Fruit fly (Drosophila melanogaster): ENCODE results near the gene Samuel.

Gene Samuel

dm6 chr2L:11086357-11086924 is 19.6 kb upstream of the Samuel start, which contains the start of gene CG16854 (continued):
- TF ChIP-seq pzg (GFP tag; optimal IDR thresholded peaks at IDR 0.05): peak; percentile 27

dm6 chr2L:11085129-11085528 is 18.3 kb upstream of the Samuel start, which contains the start of gene AstCC:
Gene AstCC (minus strand): TSS chr2L:11085229.
- TF ChIP-seq CG7963 (GFP tag; IDR thresholded peaks at IDR 0.05; ENCODE audit: partially characterized antibody): 0 out of 3 replicates have a peak, but pooled peaks have one; percentile 19
- no peak for TF ChIP-seq usp (GFP tag; optimal IDR thresholded peaks at IDR 0.05)

- TF ChIP-seq CG6654 (GFP tag; optimal IDR thresholded peaks at IDR 0.05) (no peak), scrt (GFP tag; optimal IDR thresholded peaks at IDR 0.05) (peak; percentile 91), zen (tag; optimal IDR thresholded peaks at IDR 0.05) (peak; percentile 42), dysf (GFP tag; IDR thresholded peaks at IDR 0.05) (0 out of 3 replicates have a peak, but pooled peaks have one; percentile 29), Stat92E (GFP tag; optimal IDR thresholded peaks at IDR 0.05) (no peak), jigr1 (GFP tag; IDR thresholded peaks at IDR 0.05) (no peak), kah (GFP tag; optimal IDR thresholded peaks at IDR 0.05) (peak; percentile 19)
These were observed 15.2 kb upstream of the Samuel start for dm6 chr2L:11082025-11082424.

dm6 chr2L:11081337-11081736 is 14.5 kb upstream of the Samuel start, which contains the start of gene AstC:
Gene AstC (minus strand): TSS chr2L:11081399.
- TF ChIP-seq lmd (GFP tag; IDR thresholded peaks at IDR 0.05): 0 out of 2 replicates have a peak, but pooled peaks have one; percentile 6
- 0 out of 3 replicates have a peak, but pooled peaks have one; percentile 16 for TF ChIP-seq CG11560 (tag; IDR thresholded peaks at IDR 0.05)
- TF ChIP-seq CG12659 (GFP tag; optimal IDR thresholded peaks at IDR 0.05): no peak
- no peak for TF ChIP-seq so (GFP tag; IDR thresholded peaks at IDR 0.05)
- 0 out of 3 replicates have a peak, but pooled peaks have one; percentile 31 for TF ChIP-seq CG2889 (GFP tag; IDR thresholded peaks at IDR 0.05)
- no peak for TF ChIP-seq CG6854 (GFP tag; optimal IDR thresholded peaks at IDR 0.05)
- TF ChIP-seq Dfd (GFP tag; optimal IDR thresholded peaks at IDR 0.05): no peak
- no peak for TF ChIP-seq lilli (GFP tag; optimal IDR thresholded peaks at IDR 0.05)
- no peak for TF ChIP-seq CG9215 (GFP tag; IDR thresholded peaks at IDR 0.05)
- TF ChIP-seq Mrtf (GFP tag; IDR thresholded peaks at IDR 0.05): no peak
- TF ChIP-seq Awh (GFP tag; IDR thresholded peaks at IDR 0.05): no peak
- TF ChIP-seq CG6175 (GFP tag; IDR thresholded peaks at IDR 0.05): 0 out of 3 replicates have a peak, but pooled peaks have one; percentile 14
- TF ChIP-seq CG10267 (tag; optimal IDR thresholded peaks at IDR 0.05): no peak
- 0 out of 3 replicates have a peak, but pooled peaks have one; percentile 24 for TF ChIP-seq H15 (GFP tag; IDR thresholded peaks at IDR 0.05)
- TF ChIP-seq jigr1 (GFP tag; IDR thresholded peaks at IDR 0.05): 0 out of 3 replicates have a peak, but pooled peaks have one; percentile 6
- peak; percentile 51 for TF ChIP-seq Hr39 (optimal IDR thresholded peaks at IDR 0.05)

- TF ChIP-seq cad (GFP tag; optimal IDR thresholded peaks at IDR 0.05): peak; percentile 94
- TF ChIP-seq aop (GFP tag; IDR thresholded peaks at IDR 0.05): no peak
- peak; percentile 7 for TF ChIP-seq CG7271 (tag; optimal IDR thresholded peaks at IDR 0.05)
- no peak for TF ChIP-seq Jarid2 (GFP tag; optimal IDR thresholded peaks at IDR 0.05)
- TF ChIP-seq pros (GFP tag; optimal IDR thresholded peaks at IDR 0.05): no peak
- no peak for TF ChIP-seq CG7357 (GFP tag; IDR thresholded peaks at IDR 0.05)
- no peak for TF ChIP-seq HHEX (GFP tag; optimal IDR thresholded peaks at IDR 0.05)
- TF ChIP-seq luna (GFP tag; optimal IDR thresholded peaks at IDR 0.05): no peak
- no peak for TF ChIP-seq CG3281 (GFP tag; optimal IDR thresholded peaks at IDR 0.05)
- no peak for TF ChIP-seq h (optimal IDR thresholded peaks at IDR 0.05)
- no peak for TF ChIP-seq CG14050 (GFP tag; IDR thresholded peaks at IDR 0.05)
- TF ChIP-seq CG12104 (GFP tag; optimal IDR thresholded peaks at IDR 0.05): no peak
- peak; percentile 86 for TF ChIP-seq zen (tag; optimal IDR thresholded peaks at IDR 0.05)
- no peak for TF ChIP-seq CG12299 (tag; optimal IDR thresholded peaks at IDR 0.05)
- TF ChIP-seq kay (GFP tag; optimal IDR thresholded peaks at IDR 0.05): no peak
- TF ChIP-seq ERR (GFP tag; optimal IDR thresholded peaks at IDR 0.05): no peak
- no peak for TF ChIP-seq gfzf (GFP tag; optimal IDR thresholded peaks at IDR 0.05)
- no peak for TF ChIP-seq sima (GFP tag; optimal IDR thresholded peaks at IDR 0.05)
These were observed 8.3 kb upstream of the Samuel start, which contains the start of gene CG43725 for dm6 chr2L:11075114-11075513. Gene CG43725 (plus strand): TSS chr2L:11075513.

All from whole organism, embryonic.